Fruit fly (Drosophila melanogaster): Measurements from ENCODE around the gene pnt.

Gene pnt

DNA sequence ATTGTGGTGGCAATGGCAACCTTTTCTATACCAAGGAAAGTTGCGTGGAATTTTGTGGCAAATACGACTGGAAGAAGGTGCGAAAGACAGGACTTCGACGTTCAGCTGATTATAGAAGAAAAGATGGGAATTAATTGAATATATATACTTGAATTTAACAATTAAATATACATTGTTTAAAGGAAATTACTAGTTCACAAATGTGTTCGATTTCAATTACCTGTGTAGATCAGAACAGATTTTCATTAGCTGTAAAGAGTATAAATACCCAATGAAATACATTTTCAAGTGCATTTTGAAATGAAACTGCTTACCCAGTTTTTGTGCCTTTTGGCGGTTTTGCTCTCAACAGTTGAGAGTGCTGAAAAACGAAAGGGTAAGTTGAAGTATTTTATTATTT, 27.4 kb upstream of the pnt start, which contains the start of gene CG42828:
TSS of gene CG42828 (plus strand) at position 301 of the 400 bp plus-strand sequence.
- no peak for TF ChIP-seq Sin3A (optimal IDR thresholded peaks at IDR 0.05)
- TF ChIP-seq h (optimal IDR thresholded peaks at IDR 0.05), result no peak
- TF ChIP-seq psq (optimal IDR thresholded peaks at IDR 0.05), result no peak
- no peak for TF ChIP-seq insv (optimal IDR thresholded peaks at IDR 0.05)
- no peak for TF ChIP-seq Myc (optimal IDR thresholded peaks at IDR 0.05)
- TF ChIP-seq ttk (optimal IDR thresholded peaks at IDR 0.05), result no peak

- no peak for TF ChIP-seq h (optimal IDR thresholded peaks at IDR 0.05)
- no peak for TF ChIP-seq Myc (optimal IDR thresholded peaks at IDR 0.05)
- TF ChIP-seq ttk (optimal IDR thresholded peaks at IDR 0.05), result no peak
- TF ChIP-seq psq (optimal IDR thresholded peaks at IDR 0.05), result no peak
- TF ChIP-seq Sin3A (optimal IDR thresholded peaks at IDR 0.05), result no peak
- TF ChIP-seq insv (optimal IDR thresholded peaks at IDR 0.05), result no peak
These were observed 26.7 kb upstream of the pnt start, which contains the start of gene CG42827 for dm6 chr3R:23372624-23373023. CG42827 (plus strand) TSS chr3R:23372924.

DNA sequence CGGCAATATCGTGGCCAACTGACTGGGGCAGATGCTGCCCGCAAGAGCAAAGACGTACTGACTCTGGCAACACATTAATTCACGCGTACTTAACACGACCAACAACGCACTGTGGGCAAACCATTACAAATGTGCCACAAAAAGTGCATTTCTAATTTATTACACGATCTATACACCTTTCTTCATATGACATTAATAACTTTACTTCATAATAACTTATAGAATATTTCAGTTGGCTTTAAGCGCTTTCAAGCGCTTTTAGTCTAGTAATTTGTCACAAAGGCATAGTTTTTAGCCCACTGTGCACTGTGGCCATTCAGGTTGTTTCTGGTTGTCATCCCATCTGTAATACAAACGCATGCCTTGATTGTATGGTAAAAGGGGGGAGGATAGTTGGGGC, 22.3 kb upstream of the pnt start:
- TF ChIP-seq Sin3A (optimal IDR thresholded peaks at IDR 0.05) (no peak), Myc (optimal IDR thresholded peaks at IDR 0.05) (no peak), insv (optimal IDR thresholded peaks at IDR 0.05) (no peak), psq (optimal IDR thresholded peaks at IDR 0.05) (no peak), h (optimal IDR thresholded peaks at IDR 0.05) (no peak), ttk (optimal IDR thresholded peaks at IDR 0.05) (no peak)

- TF ChIP-seq ttk (optimal IDR thresholded peaks at IDR 0.05) (no peak), insv (optimal IDR thresholded peaks at IDR 0.05) (no peak), psq (optimal IDR thresholded peaks at IDR 0.05) (no peak), Sin3A (optimal IDR thresholded peaks at IDR 0.05) (no peak), Myc (optimal IDR thresholded peaks at IDR 0.05) (no peak), h (optimal IDR thresholded peaks at IDR 0.05) (no peak)
These were observed 21.6 kb upstream of the pnt start for dm6 chr3R:23367540-23367939.

dm6 chr3R:23365028-23365427, 19.1 kb upstream of the pnt start:
- no peak for TF ChIP-seq ttk (optimal IDR thresholded peaks at IDR 0.05)
- TF ChIP-seq psq (optimal IDR thresholded peaks at IDR 0.05), result no peak
- no peak for TF ChIP-seq Sin3A (optimal IDR thresholded peaks at IDR 0.05)
- no peak for TF ChIP-seq h (optimal IDR thresholded peaks at IDR 0.05)
- TF ChIP-seq insv (optimal IDR thresholded peaks at IDR 0.05), result no peak
- TF ChIP-seq Myc (optimal IDR thresholded peaks at IDR 0.05), result no peak

dm6 chr3R:23363515-23364124, 17.7 kb upstream of the pnt start, which contains the start of gene CG4408:
CG4408 (minus strand) TSS chr3R:23363574.
- no peak for TF ChIP-seq psq (optimal IDR thresholded peaks at IDR 0.05)
- TF ChIP-seq ttk (optimal IDR thresholded peaks at IDR 0.05), result no peak
- no peak for TF ChIP-seq Sin3A (optimal IDR thresholded peaks at IDR 0.05)
- no peak for TF ChIP-seq h (optimal IDR thresholded peaks at IDR 0.05)
- no peak for TF ChIP-seq insv (optimal IDR thresholded peaks at IDR 0.05)
- no peak for TF ChIP-seq Myc (optimal IDR thresholded peaks at IDR 0.05)

DNA sequence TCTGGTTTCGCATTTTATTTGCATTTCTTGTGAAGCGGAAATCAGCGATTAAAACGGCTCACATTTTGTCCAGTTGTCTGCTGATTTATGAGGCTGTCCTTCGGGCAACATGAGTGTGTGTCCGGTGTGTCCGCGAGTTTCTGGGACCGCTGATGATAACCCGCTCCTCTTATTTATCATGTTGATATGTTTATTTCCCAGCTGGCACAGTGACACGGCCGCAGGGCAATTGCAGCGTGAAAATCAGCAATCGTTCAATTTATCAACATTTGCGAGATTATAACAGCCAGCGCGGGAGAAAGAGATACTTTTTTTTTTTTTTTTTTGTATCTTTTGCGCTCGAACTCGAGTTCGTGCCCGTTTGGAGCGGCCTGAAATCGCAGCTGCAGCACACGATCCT, 14.4 kb upstream of the pnt start:
- TF ChIP-seq insv (optimal IDR thresholded peaks at IDR 0.05) (no peak), Myc (optimal IDR thresholded peaks at IDR 0.05) (no peak), Sin3A (optimal IDR thresholded peaks at IDR 0.05) (no peak), ttk (optimal IDR thresholded peaks at IDR 0.05) (no peak), psq (optimal IDR thresholded peaks at IDR 0.05) (no peak), h (optimal IDR thresholded peaks at IDR 0.05) (no peak)

dm6 chr3R:23359420-23359819, 13.5 kb upstream of the pnt start:
- TF ChIP-seq ttk (optimal IDR thresholded peaks at IDR 0.05) (no peak), Sin3A (optimal IDR thresholded peaks at IDR 0.05) (no peak), insv (optimal IDR thresholded peaks at IDR 0.05) (no peak), psq (optimal IDR thresholded peaks at IDR 0.05) (no peak)

dm6 chr3R:23358565-23359138, 12.7 kb upstream of the pnt start, which contains the start of gene RpS3:
RpS3 (plus strand) TSS chr3R:23358812.
- no peak for TF ChIP-seq insv (optimal IDR thresholded peaks at IDR 0.05)
- no peak for TF ChIP-seq ttk (optimal IDR thresholded peaks at IDR 0.05)
- TF ChIP-seq psq (optimal IDR thresholded peaks at IDR 0.05), result no peak
- TF ChIP-seq Myc (optimal IDR thresholded peaks at IDR 0.05), result no peak
- TF ChIP-seq Sin3A (optimal IDR thresholded peaks at IDR 0.05), result no peak
- TF ChIP-seq h (optimal IDR thresholded peaks at IDR 0.05), result no peak

DNA sequence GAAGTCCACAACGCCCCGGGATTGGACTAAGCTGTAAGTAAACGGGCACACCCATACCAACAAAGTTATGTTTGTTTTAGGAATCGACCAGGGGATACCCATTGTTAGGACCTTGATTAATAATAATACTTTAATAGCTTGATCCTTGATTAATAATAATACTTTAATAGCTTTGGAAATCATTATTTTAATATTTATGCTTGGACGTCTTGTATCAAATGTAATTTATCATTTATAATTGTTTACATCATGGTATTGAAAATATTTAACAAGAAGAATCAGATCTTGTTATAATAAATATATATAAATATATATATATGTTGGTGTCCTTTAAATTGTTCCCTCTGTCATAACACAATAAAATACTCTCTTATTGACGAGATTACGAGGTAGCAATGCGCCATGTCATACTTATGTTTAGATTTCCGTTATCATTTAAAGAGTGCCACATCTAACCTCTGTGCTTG, 11.0 kb upstream of the pnt start:
- TF ChIP-seq insv (optimal IDR thresholded peaks at IDR 0.05) (no peak), h (optimal IDR thresholded peaks at IDR 0.05) (no peak), psq (optimal IDR thresholded peaks at IDR 0.05) (no peak), Myc (optimal IDR thresholded peaks at IDR 0.05) (no peak), ttk (optimal IDR thresholded peaks at IDR 0.05) (no peak), Sin3A (optimal IDR thresholded peaks at IDR 0.05) (no peak)

- TF ChIP-seq h (optimal IDR thresholded peaks at IDR 0.05) (no peak), Myc (optimal IDR thresholded peaks at IDR 0.05) (no peak), insv (optimal IDR thresholded peaks at IDR 0.05) (no peak), psq (optimal IDR thresholded peaks at IDR 0.05) (no peak), ttk (optimal IDR thresholded peaks at IDR 0.05) (no peak), Sin3A (optimal IDR thresholded peaks at IDR 0.05) (no peak)
These were observed 10.1 kb upstream of the pnt start, which contains the start of the genes ATPsynCF6 and Sec13 for dm6 chr3R:23355829-23356738. ATPsynCF6 (minus strand) TSS chr3R:23356064. Sec13 (plus strand) TSS chr3R:23356278.

Measured in Kc167 (cell line).